Fruit fly (Drosophila melanogaster): Measurements from ENCODE around the gene Lsd-2.

The Lsd-2 gene

DNA sequence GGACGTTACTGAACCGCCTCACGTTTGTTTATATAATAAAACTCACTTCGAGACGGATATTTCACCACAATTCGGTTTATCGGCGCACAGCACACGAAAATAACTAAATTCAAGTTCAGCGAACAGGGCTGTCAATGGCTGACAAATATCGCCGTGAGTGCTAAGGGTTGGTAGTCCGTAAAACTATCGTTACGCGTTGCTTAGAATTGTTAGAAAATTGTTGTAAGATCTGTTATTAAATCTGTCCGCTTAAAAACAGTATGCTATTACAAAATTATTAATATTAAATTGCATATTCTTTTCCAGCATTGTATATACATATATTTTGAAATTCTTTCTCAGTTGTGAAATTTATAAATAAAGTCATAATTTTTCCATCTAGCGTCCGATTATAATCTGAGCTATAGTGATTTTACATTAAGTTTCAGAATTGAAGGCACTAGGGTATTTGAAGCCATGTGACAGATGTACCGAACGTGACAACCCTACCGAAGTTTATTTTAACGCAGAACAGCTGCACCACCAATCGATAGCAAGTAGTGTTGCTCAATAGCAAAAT is 8.6 kb upstream of the Lsd-2 start, which contains the start of gene Cox17 (continued):
- no peak for TF ChIP-seq stc (GFP tag; IDR thresholded peaks at IDR 0.05)
- peak; percentile 77 for TF ChIP-seq CG8388 (GFP tag; optimal IDR thresholded peaks at IDR 0.05)
- TF ChIP-seq run (tag; optimal IDR thresholded peaks at IDR 0.05), result peak; percentile 55
- TF ChIP-seq CG1792 (GFP tag; optimal IDR thresholded peaks at IDR 0.05), result peak; percentile 0
- TF ChIP-seq CG4360 (GFP tag; IDR thresholded peaks at IDR 0.05), result no peak
- TF ChIP-seq CG1529 (GFP tag; optimal IDR thresholded peaks at IDR 0.05), result peak; percentile 59
- TF ChIP-seq bab2 (GFP tag; optimal IDR thresholded peaks at IDR 0.05), result peak; percentile 61
- TF ChIP-seq esg (GFP tag; conservative IDR thresholded peaks at IDR 0.05), result peak; percentile 61
- TF ChIP-seq tup (GFP tag; optimal IDR thresholded peaks at IDR 0.05), result peak; percentile 23
- peak; percentile 82 for TF ChIP-seq Abd-B (GFP tag; optimal IDR thresholded peaks at IDR 0.05)
- TF ChIP-seq sna (GFP tag; IDR thresholded peaks at IDR 0.05; ENCODE audit: partially characterized antibody), result peak; percentile 75
- TF ChIP-seq CG10321 (GFP tag; IDR thresholded peaks at IDR 0.05), result no peak
- TF ChIP-seq Med (GFP tag), result peak; percentile 87
- TF ChIP-seq sug (tag; optimal IDR thresholded peaks at IDR 0.05), result peak; percentile 84
- peak; percentile 74; the same call in 2 of the 3 replicates for TF ChIP-seq Dbx (GFP tag; IDR thresholded peaks at IDR 0.05)
- peak; percentile 64; the same call in 2 of the 3 replicates for TF ChIP-seq Mrtf (GFP tag; IDR thresholded peaks at IDR 0.05)
- no peak for TF ChIP-seq C15 (GFP tag; IDR thresholded peaks at IDR 0.05)
- peak; percentile 57 for TF ChIP-seq ro (GFP tag; IDR thresholded peaks at IDR 0.05)
- no peak for TF ChIP-seq tna (GFP tag; IDR thresholded peaks at IDR 0.05; ENCODE audit: partially characterized antibody)
- peak; percentile 78 for TF ChIP-seq vnd (GFP tag; IDR thresholded peaks at IDR 0.05; ENCODE audit: partially characterized antibody)
- peak; percentile 64; the same call in 1 of the 3 replicates for TF ChIP-seq mld (GFP tag; IDR thresholded peaks at IDR 0.05; ENCODE audit: partially characterized antibody)
- TF ChIP-seq Sry-β (GFP tag; optimal IDR thresholded peaks at IDR 0.05), result peak; percentile 20
- TF ChIP-seq gcm2 (GFP tag; optimal IDR thresholded peaks at IDR 0.05), result peak; percentile 32
- TF ChIP-seq en (GFP tag; optimal IDR thresholded peaks at IDR 0.05), result no peak
- TF ChIP-seq Ravus (GFP tag; IDR thresholded peaks at IDR 0.05), result no peak
- TF ChIP-seq ranshi (GFP tag; IDR thresholded peaks at IDR 0.05), result peak; percentile 37; the same call in 1 of the 2 replicates
- no peak; the same call in 1 of the 2 replicates for TF ChIP-seq wor (GFP tag; IDR thresholded peaks at IDR 0.05)
- peak; percentile 86 for TF ChIP-seq grau (tag; optimal IDR thresholded peaks at IDR 0.05)
- peak; percentile 75 for TF ChIP-seq sqz (GFP tag; optimal IDR thresholded peaks at IDR 0.05)
- TF ChIP-seq CG33213 (GFP tag; optimal IDR thresholded peaks at IDR 0.05), result peak; percentile 16
- TF ChIP-seq otp (GFP tag; IDR thresholded peaks at IDR 0.05), result no peak
- TF ChIP-seq CG1233 (GFP tag; optimal IDR thresholded peaks at IDR 0.05), result peak; percentile 78
- peak; percentile 47 for TF ChIP-seq CTCF (GFP tag; optimal IDR thresholded peaks at IDR 0.05)
- TF ChIP-seq CG33557 (GFP tag; optimal IDR thresholded peaks at IDR 0.05), result peak; percentile 76
- no peak for TF ChIP-seq pb (GFP tag; optimal IDR thresholded peaks at IDR 0.05)
- peak; percentile 93 for TF ChIP-seq BEAF-32 (GFP tag; optimal IDR thresholded peaks at IDR 0.05)
- TF ChIP-seq CG34224 (GFP tag; IDR thresholded peaks at IDR 0.05; ENCODE audit: partially characterized antibody), result peak; percentile 73; the same call in 2 of the 3 replicates
- TF ChIP-seq CG11723 (GFP tag; optimal IDR thresholded peaks at IDR 0.05), result peak; percentile 70
- peak; percentile 83 for TF ChIP-seq az2 (GFP tag; optimal IDR thresholded peaks at IDR 0.05)
- no peak for TF ChIP-seq CG6175 (GFP tag; IDR thresholded peaks at IDR 0.05)
- peak; percentile 78 for TF ChIP-seq CG15011 (GFP tag; optimal IDR thresholded peaks at IDR 0.05)
- TF ChIP-seq seq (GFP tag; IDR thresholded peaks at IDR 0.05), result peak; percentile 38
- TF ChIP-seq nmo (GFP tag; optimal IDR thresholded peaks at IDR 0.05), result peak; percentile 91
- TF ChIP-seq wek (GFP tag; optimal IDR thresholded peaks at IDR 0.05), result no peak
- TF ChIP-seq CG17186 (GFP tag; optimal IDR thresholded peaks at IDR 0.05), result peak; percentile 4
- peak; percentile 77 for TF ChIP-seq CG13296 (GFP tag; optimal IDR thresholded peaks at IDR 0.05)
- TF ChIP-seq unpg (GFP tag; optimal IDR thresholded peaks at IDR 0.05), result peak; percentile 64
- peak; percentile 77 for TF ChIP-seq CG15696 (tag; optimal IDR thresholded peaks at IDR 0.05)
- peak; percentile 86 for TF ChIP-seq CG8290 (GFP tag; optimal IDR thresholded peaks at IDR 0.05)
- peak; percentile 64 to 78 for TF ChIP-seq CG8290 (tag; optimal IDR thresholded peaks at IDR 0.05)
- TF ChIP-seq Lpt (GFP tag; optimal IDR thresholded peaks at IDR 0.05), result no peak
